Fruit fly (Drosophila melanogaster) whole organism, embryonic: ENCODE data around the gene Bruce.

Experiments used
- Atf3 ChIP-seq: fragments of 200-800 bp; sonication (Bioruptor generic); optimal IDR thresholded peaks from 3 replicates; lab custom pipeline; 2016; ENCODE audit warnings: missing biosample characterization, missing genetic modification characterization
- CG11247 ChIP-seq: fragments of 200-800 bp; sonication (Bioruptor generic); IDR thresholded peaks from 2 replicates; pipeline ENCODE4 v1.3.6; 2022; ENCODE audit warnings: missing biosample characterization, missing genetic modification characterization
- CG12769 ChIP-seq: fragments of 200-800 bp; sonication (Bioruptor generic); optimal IDR thresholded peaks from 2 replicates; lab custom pipeline; 2019; ENCODE audit warnings: missing biosample characterization, mild to moderate bottlenecking, missing genetic modification characterization, moderate library complexity
- CG15479 ChIP-seq: fragments of 200-800 bp; sonication (Bioruptor generic); optimal IDR thresholded peaks from 3 replicates; lab custom pipeline; 2019; ENCODE audit warnings: missing biosample characterization, mild to moderate bottlenecking, missing genetic modification characterization, moderate library complexity
- CG1647 ChIP-seq: fragments of 200-800 bp; sonication (Bioruptor generic); optimal IDR thresholded peaks from 3 replicates; lab custom pipeline; 2016; ENCODE audit warnings: missing biosample characterization, missing genetic modification characterization
- CG16779 ChIP-seq: fragments of 200-800 bp; sonication (Bioruptor generic); IDR thresholded peaks from 2 replicates; pipeline ENCODE4 v1.3.6; 2022; ENCODE audit warnings: missing biosample characterization, missing genetic modification characterization
- CG17186 ChIP-seq: fragments of 200-800 bp; sonication (Bioruptor generic); optimal IDR thresholded peaks from 3 replicates; lab custom pipeline; 2017; ENCODE audit warnings: missing biosample characterization, missing genetic modification reagents, missing genetic modification characterization
- CG17385 ChIP-seq: fragments of 200-800 bp; sonication (Bioruptor generic); optimal IDR thresholded peaks from 3 replicates; lab custom pipeline; 2018; ENCODE audit warnings: missing biosample characterization, mild to moderate bottlenecking, missing genetic modification characterization
- CG17912 ChIP-seq: fragments of 200-800 bp; sonication (Bioruptor generic); optimal IDR thresholded peaks from 2 replicates; lab custom pipeline; 2018; ENCODE audit warnings: missing biosample characterization, mild to moderate bottlenecking, missing genetic modification characterization
- CG2120 ChIP-seq: fragments of 200-800 bp; sonication (Bioruptor generic); optimal IDR thresholded peaks from 3 replicates; lab custom pipeline; 2016; ENCODE audit warnings: missing biosample characterization, missing genetic modification characterization
- CG34224 ChIP-seq: fragments of 200-800 bp; sonication (Bioruptor generic); IDR thresholded peaks from 3 replicates; pipeline ENCODE4 v1.3.6; 2022; ENCODE audit warnings: missing biosample characterization, missing genetic modification characterization; ENCODE audit not compliant: partially characterized antibody
- CG34422 ChIP-seq: fragments of 200-800 bp; sonication (Bioruptor generic); IDR thresholded peaks from 3 replicates; pipeline ENCODE4 v1.3.6; 2022; ENCODE audit warnings: missing biosample characterization, missing genetic modification characterization
- CG4424 ChIP-seq: fragments of 200-800 bp; sonication (Bioruptor generic); optimal IDR thresholded peaks from 3 replicates; lab custom pipeline; 2016; ENCODE audit warnings: missing biosample characterization, missing genetic modification characterization
- CG5245 ChIP-seq: fragments of 200-800 bp; sonication (Bioruptor generic); optimal IDR thresholded peaks from 3 replicates; lab custom pipeline; 2016; ENCODE audit warnings: missing biosample characterization, missing genetic modification characterization
- CG7556 ChIP-seq: fragments of 200-800 bp; sonication (Bioruptor generic); optimal IDR thresholded peaks from 2 replicates; lab custom pipeline; 2017; ENCODE audit warnings: missing biosample characterization, mild to moderate bottlenecking, missing genetic modification characterization
- D ChIP-seq, 2 experiments: fragments of 200-800 bp in 1 of 2; fragments of >200 bp in 1 of 2; sonication (Bioruptor generic) in 1 of 2; optimal IDR thresholded peaks; 2 replicates in 1 of 2; 3 replicates in 1 of 2; lab custom pipeline; 2017; ENCODE audit warnings: mild to moderate bottlenecking in 1 of 2, missing biosample characterization in 1 of 2, missing genetic modification characterization in 1 of 2, missing genetic modification reagents in 1 of 2
- Dip2 ChIP-seq: fragments of 200-800 bp; sonication (Bioruptor generic); IDR thresholded peaks from 2 replicates; pipeline ENCODE4 v1.3.6; 2022; ENCODE audit warnings: missing biosample characterization, missing genetic modification characterization
- Dref ChIP-seq: fragments of 200-800 bp; sonication (Bioruptor generic); IDR thresholded peaks from 2 replicates; pipeline ENCODE4 v1.3.6; 2022; ENCODE audit warnings: missing biosample characterization, missing genetic modification characterization
- Drgx ChIP-seq: fragments of 200-800 bp; sonication (Bioruptor generic); IDR thresholded peaks from 2 replicates; pipeline ENCODE4 v1.3.6; 2022; ENCODE audit warnings: missing biosample characterization, missing genetic modification characterization
- E2f2 ChIP-seq: fragments of 200-800 bp; sonication (Bioruptor generic); IDR thresholded peaks from 2 replicates; pipeline ENCODE4 v1.3.6; 2022; ENCODE audit warnings: missing biosample characterization, missing genetic modification characterization
- Ets97D ChIP-seq: fragments of 200-800 bp; sonication (Bioruptor generic); optimal IDR thresholded peaks from 3 replicates; lab custom pipeline; 2016; ENCODE audit warnings: missing biosample characterization, missing genetic modification characterization
- H2.0 ChIP-seq: fragments of 200-800 bp; sonication (Bioruptor generic); IDR thresholded peaks from 2 replicates; pipeline ENCODE4 v1.3.6; 2022; ENCODE audit warnings: missing biosample characterization, missing genetic modification characterization
- Hey ChIP-seq: fragments of 200-800 bp; sonication (Bioruptor generic); optimal IDR thresholded peaks from 3 replicates; lab custom pipeline; 2018; ENCODE audit warnings: missing biosample characterization, mild to moderate bottlenecking, missing genetic modification characterization
- Hsf ChIP-seq: fragments of 200-800 bp; sonication (Bioruptor generic); optimal IDR thresholded peaks from 3 replicates; lab custom pipeline; 2016; ENCODE audit warnings: missing biosample characterization, missing genetic modification characterization
- MBD-R2 ChIP-seq: fragments of 200-800 bp; sonication (Bioruptor generic); IDR thresholded peaks from 2 replicates; pipeline ENCODE4 v1.3.6; 2022; ENCODE audit warnings: missing biosample characterization, missing genetic modification characterization
- Mad ChIP-seq: fragments of 200-800 bp; sonication (Bioruptor generic); optimal IDR thresholded peaks from 2 replicates; lab custom pipeline; 2016; ENCODE audit warnings: missing biosample characterization, missing genetic modification characterization
- NK7.1 ChIP-seq: fragments of 200-800 bp; sonication (Bioruptor generic); optimal IDR thresholded peaks from 3 replicates; lab custom pipeline; 2016; ENCODE audit warnings: missing biosample characterization, missing genetic modification characterization
- Opbp ChIP-seq: fragments of 200-800 bp; sonication (Bioruptor generic); IDR thresholded peaks from 3 replicates; pipeline ENCODE4 v1.3.6; 2022; ENCODE audit warnings: missing biosample characterization, missing genetic modification characterization; ENCODE audit not compliant: partially characterized antibody
- Rfx ChIP-seq: fragments of 200-800 bp; sonication (Bioruptor generic); IDR thresholded peaks from 2 replicates; pipeline ENCODE4 v1.3.6; 2022; ENCODE audit warnings: missing biosample characterization, missing genetic modification characterization
- Side ChIP-seq: fragments of 200-800 bp; sonication (Bioruptor generic); optimal IDR thresholded peaks from 2 replicates; lab custom pipeline; 2016; ENCODE audit warnings: missing biosample characterization, missing genetic modification characterization
- Stat92E ChIP-seq, 3 experiments: fragments of >200 bp in 2 of 3; fragments of 200-800 bp in 1 of 3; sonication (Bioruptor generic) in 1 of 3; optimal IDR thresholded peaks; 2 replicates each; lab custom pipeline; 2017 to 2019; ENCODE audit warnings: missing biosample characterization in 3 of 3, missing genetic modification characterization in 3 of 3, mild to moderate bottlenecking in 1 of 3, moderate library complexity in 1 of 3
- ato ChIP-seq: fragments of 200-800 bp; sonication (Bioruptor generic); IDR thresholded peaks from 2 replicates; pipeline ENCODE4 v1.3.6; 2022; ENCODE audit warnings: missing biosample characterization, missing genetic modification characterization; ENCODE audit not compliant: partially characterized antibody
- cg ChIP-seq: fragments of 200-800 bp; sonication (Bioruptor generic); optimal IDR thresholded peaks from 3 replicates; lab custom pipeline; 2019; ENCODE audit warnings: missing biosample characterization, mild to moderate bottlenecking, missing genetic modification characterization, moderate library complexity
- chinmo ChIP-seq: fragments of 200-800 bp; sonication (Bioruptor generic); IDR thresholded peaks from 4 replicates; pipeline ENCODE4 v1.3.6; 2022; ENCODE audit warnings: missing biosample characterization, missing genetic modification characterization; ENCODE audit not compliant: partially characterized antibody
- crc ChIP-seq: fragments of 200-800 bp; sonication (Bioruptor generic); optimal IDR thresholded peaks from 2 replicates; lab custom pipeline; 2016; ENCODE audit warnings: missing biosample characterization, missing genetic modification characterization
- emc ChIP-seq: fragments of 200-800 bp; sonication (Bioruptor generic); optimal IDR thresholded peaks from 2 replicates; lab custom pipeline; 2016; ENCODE audit warnings: missing biosample characterization, missing genetic modification characterization
- fd102C ChIP-seq: fragments of 200-800 bp; sonication (Bioruptor generic); optimal IDR thresholded peaks from 2 replicates; lab custom pipeline; 2018; ENCODE audit warnings: missing biosample characterization, mild to moderate bottlenecking, missing genetic modification characterization, moderate library complexity
- fu2 ChIP-seq: fragments of 200-800 bp; sonication (Bioruptor generic); optimal IDR thresholded peaks from 2 replicates; lab custom pipeline; 2016; ENCODE audit warnings: missing biosample characterization, missing genetic modification characterization
- inv ChIP-seq: fragments of 200-800 bp; sonication (Bioruptor generic); IDR thresholded peaks from 2 replicates; pipeline ENCODE4 v1.3.6; 2022; ENCODE audit warnings: missing biosample characterization, missing genetic modification characterization; ENCODE audit not compliant: partially characterized antibody
- jumu ChIP-seq: fragments of 200-800 bp; sonication (Bioruptor generic); optimal IDR thresholded peaks from 3 replicates; lab custom pipeline; 2016; ENCODE audit warnings: missing biosample characterization, missing genetic modification characterization
- mld ChIP-seq: fragments of 200-800 bp; sonication (Bioruptor generic); IDR thresholded peaks from 3 replicates; pipeline ENCODE4 v1.3.6; 2022; ENCODE audit warnings: missing biosample characterization, missing genetic modification characterization; ENCODE audit not compliant: partially characterized antibody
- nerfin-2 ChIP-seq: fragments of 200-800 bp; sonication (Bioruptor generic); IDR thresholded peaks from 2 replicates; pipeline ENCODE4 v1.3.6; 2022; ENCODE audit warnings: missing biosample characterization, missing genetic modification characterization; ENCODE audit not compliant: partially characterized antibody
- pan ChIP-seq, 4 experiments: fragments of >200 bp in 3 of 4; fragments of 200-800 bp in 1 of 4; sonication (Bioruptor generic) in 1 of 4; optimal IDR thresholded peaks in 3 of 4; IDR thresholded peaks in 1 of 4; 2 replicates each; pipeline versions ENCODE4 v1.3.6 to Lab custom; 2017 to 2022; ENCODE audit warnings: missing biosample characterization in 2 of 4, missing genetic modification characterization in 2 of 4, mixed read lengths in 1 of 4
- tna ChIP-seq: fragments of 200-800 bp; sonication (Bioruptor generic); IDR thresholded peaks from 2 replicates; pipeline ENCODE4 v1.3.6; 2022; ENCODE audit warnings: missing biosample characterization, missing genetic modification characterization; ENCODE audit not compliant: partially characterized antibody
- tup ChIP-seq: fragments of 200-800 bp; sonication (Bioruptor generic); optimal IDR thresholded peaks from 2 replicates; lab custom pipeline; 2016; ENCODE audit warnings: missing biosample characterization, mild to moderate bottlenecking, missing genetic modification characterization, moderate library complexity
- vnd ChIP-seq: fragments of 200-800 bp; sonication (Bioruptor generic); IDR thresholded peaks from 3 replicates; pipeline ENCODE4 v1.3.6; 2022; ENCODE audit warnings: missing biosample characterization, missing genetic modification characterization; ENCODE audit not compliant: partially characterized antibody

The Bruce gene

dm6 chr3R:10330734-10331642, at the start of gene Bruce, which contains the start of gene CG12818:
TSS of gene Bruce (minus strand) at chr3R:10331353.
TSS of gene CG12818 (plus strand) at chr3R:10331581.
- no peak for TF ChIP-seq Hey (tag; lab: Kevin White, UChicago)
- peak; percentile 64; the same call in 1 of the 4 replicates for TF ChIP-seq chinmo (GFP tag; lab: Robert Waterston, UW)
- TF ChIP-seq D (optimal IDR thresholded peaks at IDR 0.05; lab: Kevin White, UChicago) = peak; percentile 26
- TF ChIP-seq D (GFP tag; optimal IDR thresholded peaks at IDR 0.05; lab: Kevin White, UChicago) = no peak
- TF ChIP-seq vnd (GFP tag; lab: Robert Waterston, UW) = peak; percentile 78
- peak; percentile 4 for TF ChIP-seq jumu (GFP tag; lab: Kevin White, UChicago)
- TF ChIP-seq nerfin-2 (GFP tag; lab: Robert Waterston, UW) = peak; percentile 91
- TF ChIP-seq Rfx (GFP tag; lab: Robert Waterston, UW) = peak; percentile 64
- TF ChIP-seq CG5245 = no peak
- TF ChIP-seq NK7.1 = peak; percentile 11
- TF ChIP-seq fu2 (GFP tag; lab: Kevin White, UChicago) = peak; percentile 15
- no peak for TF ChIP-seq CG16779 (GFP tag; lab: Robert Waterston, UW)
- peak; percentile 64 for TF ChIP-seq inv (GFP tag; lab: Robert Waterston, UW)
- no peak for TF ChIP-seq Dip2 (GFP tag; lab: Robert Waterston, UW)
- no peak for TF ChIP-seq CG4424
- TF ChIP-seq CG15479 (GFP tag; lab: Kevin White, UChicago) = peak; percentile 67
- peak in 1 of 3 experiments; percentile 50 for TF ChIP-seq Stat92E (GFP tag; optimal IDR thresholded peaks at IDR 0.05; lab: Kevin White, UChicago)
- TF ChIP-seq ato = peak; percentile 86
- TF ChIP-seq Opbp (GFP tag; lab: Robert Waterston, UW) = peak; percentile 58; the same call in 1 of the 3 replicates
- no peak for TF ChIP-seq CG2120 (GFP tag; lab: Kevin White, UChicago)
- no peak for TF ChIP-seq crc (GFP tag; lab: Kevin White, UChicago)
- peak; percentile 93 for TF ChIP-seq tna
- no peak for TF ChIP-seq tup (GFP tag; lab: Kevin White, UChicago)
- TF ChIP-seq CG34224 (GFP tag; lab: Robert Waterston, UW) = peak; percentile 68
- TF ChIP-seq Dref = peak; percentile 89
- TF ChIP-seq mld (GFP tag; lab: Robert Waterston, UW) = peak; percentile 64; the same call in 1 of the 3 replicates
- peak; percentile 43; the same call in 1 of the 3 replicates for TF ChIP-seq CG34422 (GFP tag; lab: Robert Waterston, UW)
- peak; percentile 64 for TF ChIP-seq Ets97D (GFP tag; lab: Kevin White, UChicago)
- TF ChIP-seq CG17912 (GFP tag; lab: Kevin White, UChicago) = peak; percentile 16
- no peak for TF ChIP-seq fd102C
- TF ChIP-seq emc (GFP tag; lab: Kevin White, UChicago) = no peak
- peak; percentile 100 for TF ChIP-seq CG17385 (GFP tag; lab: Kevin White, UChicago)
- TF ChIP-seq CG1647 (GFP tag; lab: Kevin White, UChicago) = no peak
- no peak for TF ChIP-seq pan (optimal IDR thresholded peaks at IDR 0.05; lab: Kevin White, UChicago)
- peak in 1 of 2 experiments; percentile 5 for TF ChIP-seq pan (GFP tag; optimal IDR thresholded peaks at IDR 0.05 in 1 of 2, IDR thresholded peaks at IDR 0.05 in 1 of 2)
- 0 out of 2 replicates have a peak, but pooled peaks have one; percentile 19 for TF ChIP-seq Drgx (GFP tag; lab: Robert Waterston, UW)
- TF ChIP-seq CG7556 (GFP tag; lab: Kevin White, UChicago) = no peak
- TF ChIP-seq Atf3 (GFP tag; lab: Kevin White, UChicago) = no peak
- no peak for TF ChIP-seq Hsf (GFP tag; lab: Kevin White, UChicago)
- peak; percentile 71 for TF ChIP-seq cg
- peak; percentile 59; the same call in 1 of the 2 replicates for TF ChIP-seq E2f2 (GFP tag; lab: Robert Waterston, UW)
- no peak for TF ChIP-seq H2.0 (GFP tag; lab: Robert Waterston, UW)
- peak; percentile 93 for TF ChIP-seq CG17186 (GFP tag; lab: Kevin White, UChicago)
- no peak for TF ChIP-seq Side
- TF ChIP-seq CG11247 (GFP tag; lab: Robert Waterston, UW) = no peak
- peak; percentile 70; the same call in 1 of the 2 replicates for TF ChIP-seq MBD-R2
- TF ChIP-seq Mad (GFP tag; lab: Kevin White, UChicago) = peak; percentile 13
- no peak for TF ChIP-seq CG12769 (tag; lab: Kevin White, UChicago)
